Fruit fly (Drosophila melanogaster): ENCODE results near the gene CG46339.
A peak's percentile ranks its signal among the peaks of the same experiment; 100 is the strongest.

The CG46339 gene

DNA sequence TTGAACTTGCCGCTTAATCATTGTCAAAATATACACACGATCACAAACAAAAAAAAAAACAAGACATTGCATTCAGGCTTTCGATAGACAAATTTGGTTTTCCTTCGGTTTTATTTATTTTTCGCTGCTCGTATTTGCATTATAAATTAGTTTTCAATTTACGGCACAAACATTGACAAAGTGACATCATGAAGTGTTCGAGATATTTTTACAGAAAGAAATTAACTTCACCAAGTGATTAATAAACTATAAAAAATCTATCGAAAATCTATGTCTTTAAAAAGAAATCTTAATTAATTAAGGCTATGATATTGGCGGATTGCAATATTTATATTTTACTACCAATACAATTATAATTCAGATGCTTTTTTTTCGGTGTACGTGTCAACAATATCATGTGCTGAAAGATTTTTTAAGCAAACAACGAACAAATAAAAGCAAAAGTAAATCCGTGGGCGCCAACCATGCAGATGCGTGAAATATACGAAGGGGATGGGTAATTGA is 8.3 kb downstream of the CG46339 start (continued):
- no peak for TF ChIP-seq psq (GFP tag; optimal IDR thresholded peaks at IDR 0.05)
- TF ChIP-seq CG2875 (GFP tag; optimal IDR thresholded peaks at IDR 0.05): peak; percentile 70
- TF ChIP-seq pita (GFP tag; optimal IDR thresholded peaks at IDR 0.05): no peak
- no peak for TF ChIP-seq gt (GFP tag; IDR thresholded peaks at IDR 0.05)
- peak; percentile 56 for TF ChIP-seq Nf-YC (tag; optimal IDR thresholded peaks at IDR 0.05)
- no peak for TF ChIP-seq CG12155 (GFP tag; optimal IDR thresholded peaks at IDR 0.05)
- peak; percentile 10 for TF ChIP-seq MTF-1 (GFP tag; optimal IDR thresholded peaks at IDR 0.05; ENCODE audit: borderline replicate concordance)
- peak; percentile 44 for TF ChIP-seq lbe (GFP tag; optimal IDR thresholded peaks at IDR 0.05)
- no peak for TF ChIP-seq CG6791 (GFP tag; IDR thresholded peaks at IDR 0.05; ENCODE audit: partially characterized antibody)
- TF ChIP-seq CG15073 (GFP tag; optimal IDR thresholded peaks at IDR 0.05): no peak
- TF ChIP-seq HLHmδ (GFP tag; optimal IDR thresholded peaks at IDR 0.05): no peak
- TF ChIP-seq Sin3A (optimal IDR thresholded peaks at IDR 0.05): no peak
- no peak for TF ChIP-seq CG9609 (GFP tag; optimal IDR thresholded peaks at IDR 0.05)
- TF ChIP-seq nmo (GFP tag; optimal IDR thresholded peaks at IDR 0.05): peak; percentile 50
- peak; percentile 57 for TF ChIP-seq CG17359 (tag; optimal IDR thresholded peaks at IDR 0.05)
- TF ChIP-seq ash1 (GFP tag; optimal IDR thresholded peaks at IDR 0.05): no peak
- TF ChIP-seq CG30431 (GFP tag; optimal IDR thresholded peaks at IDR 0.05): no peak
- TF ChIP-seq prd (optimal IDR thresholded peaks at IDR 0.05): no peak
- TF ChIP-seq prd (GFP tag; IDR thresholded peaks at IDR 0.05): peak; percentile 52; the same call in 2 of the 3 replicates
- no peak for TF ChIP-seq CG9215 (GFP tag; IDR thresholded peaks at IDR 0.05)
- TF ChIP-seq Xrp1 (GFP tag; IDR thresholded peaks at IDR 0.05): no peak
- TF ChIP-seq ind (GFP tag; optimal IDR thresholded peaks at IDR 0.05): peak; percentile 35
- TF ChIP-seq Ada2b (GFP tag; IDR thresholded peaks at IDR 0.05): peak; percentile 42; the same call in 1 of the 2 replicates
- TF ChIP-seq CG33557 (GFP tag; optimal IDR thresholded peaks at IDR 0.05): peak; percentile 22
- TF ChIP-seq salm (tag; optimal IDR thresholded peaks at IDR 0.05): peak; percentile 53
- TF ChIP-seq CG11504 (tag; optimal IDR thresholded peaks at IDR 0.05): peak; percentile 75
- no peak for TF ChIP-seq repo (GFP tag; optimal IDR thresholded peaks at IDR 0.05)
- TF ChIP-seq z (GFP tag; IDR thresholded peaks at IDR 0.05): no peak
- no peak for TF ChIP-seq CG10321 (GFP tag; IDR thresholded peaks at IDR 0.05)
- peak; percentile 39 for TF ChIP-seq CG1603 (tag; optimal IDR thresholded peaks at IDR 0.05)
- TF ChIP-seq CG6272 (GFP tag; IDR thresholded peaks at IDR 0.05): no peak
- TF ChIP-seq CG10274 (GFP tag; optimal IDR thresholded peaks at IDR 0.05): no peak
- peak; percentile 74 for TF ChIP-seq CG13296 (GFP tag; optimal IDR thresholded peaks at IDR 0.05)
- TF ChIP-seq CG3065 (GFP tag; optimal IDR thresholded peaks at IDR 0.05): no peak
- peak; percentile 38 for TF ChIP-seq CG10543 (GFP tag; optimal IDR thresholded peaks at IDR 0.05)
- TF ChIP-seq tll (GFP tag; optimal IDR thresholded peaks at IDR 0.05): no peak
- TF ChIP-seq hbn (GFP tag; IDR thresholded peaks at IDR 0.05; ENCODE audit: partially characterized antibody): no peak
- TF ChIP-seq CG10959 (GFP tag; IDR thresholded peaks at IDR 0.05): no peak
- no peak for TF ChIP-seq fd64A (GFP tag; optimal IDR thresholded peaks at IDR 0.05)
- TF ChIP-seq corto (GFP tag; optimal IDR thresholded peaks at IDR 0.05): no peak
- peak; percentile 43 for TF ChIP-seq NK7.1 (GFP tag; optimal IDR thresholded peaks at IDR 0.05)
- no peak for TF ChIP-seq zen2 (GFP tag; IDR thresholded peaks at IDR 0.05; ENCODE audit: partially characterized antibody)
- peak; percentile 1 for TF ChIP-seq Dek (tag; optimal IDR thresholded peaks at IDR 0.05)
- TF ChIP-seq Abd-B (GFP tag; optimal IDR thresholded peaks at IDR 0.05): peak; percentile 53
- peak; percentile 48 for TF ChIP-seq CG10979 (tag; optimal IDR thresholded peaks at IDR 0.05)
- no peak for TF ChIP-seq CG17802 (tag; optimal IDR thresholded peaks at IDR 0.05)
- peak; percentile 69 for TF ChIP-seq HHEX (GFP tag; optimal IDR thresholded peaks at IDR 0.05)
- peak; percentile 34 for TF ChIP-seq CG6765 (GFP tag; optimal IDR thresholded peaks at IDR 0.05)
- TF ChIP-seq sisA (GFP tag; IDR thresholded peaks at IDR 0.05): no peak
- peak; percentile 12; the same call in 1 of the 2 replicates for TF ChIP-seq Atf6 (GFP tag; IDR thresholded peaks at IDR 0.05)
